Worm (Caenorhabditis elegans) whole organism, L1 larva: Measurements from ENCODE around the gene F13H10.5.

Experiments
- Y116A8C.19 ChIP-seq: sonication (generic microtip); optimal IDR thresholded peaks from 2 replicates; lab custom pipeline; 2016; ENCODE audit warnings: missing compliant biosample characterization, missing genetic modification characterization, borderline replicate concordance
- aha-1 ChIP-seq: fragments of 150-350 bp; optimal IDR thresholded peaks from 2 replicates; lab custom pipeline; 2014; ENCODE audit warnings: missing biosample characterization, missing genetic modification characterization
- alr-1 ChIP-seq: fragments of 200-800 bp; sonication (Bioruptor generic); optimal IDR thresholded peaks from 2 replicates; lab custom pipeline; 2018; ENCODE audit warnings: borderline replicate concordance, mild to moderate bottlenecking, missing genetic modification characterization, missing compliant biosample characterization
- blmp-1 ChIP-seq: fragments of 150-350 bp; optimal IDR thresholded peaks from 2 replicates; lab custom pipeline; 2014; ENCODE audit warnings: missing biosample characterization, missing genetic modification characterization
- ceh-63 ChIP-seq: fragments of 200-800 bp; sonication (Bioruptor generic); optimal IDR thresholded peaks from 2 replicates; lab custom pipeline; 2018; ENCODE audit warnings: mild to moderate bottlenecking, missing genetic modification characterization, missing compliant biosample characterization
- ceh-8 ChIP-seq: fragments of 200-800 bp; sonication (Bioruptor generic); optimal IDR thresholded peaks from 2 replicates; lab custom pipeline; 2018; ENCODE audit warnings: mild to moderate bottlenecking, missing genetic modification characterization, moderate library complexity, missing compliant biosample characterization
- ceh-82 ChIP-seq, 3 experiments: fragments of 150-350 bp in 1 of 3; sonication (generic microtip) in 2 of 3; optimal IDR thresholded peaks; 2 replicates each; lab custom pipeline; 2014 to 2017; ENCODE audit warnings: missing biosample characterization in 3 of 3, missing genetic modification characterization in 3 of 3
- ceh-90 ChIP-seq: sonication (generic microtip); optimal IDR thresholded peaks from 2 replicates; lab custom pipeline; 2016; ENCODE audit warnings: missing genetic modification characterization, missing compliant biosample characterization
- dpl-1 ChIP-seq, 3 experiments: fragments of 150-350 bp in 2 of 3; sonication (generic microtip) in 1 of 3; optimal IDR thresholded peaks; 2 replicates each; lab custom pipeline; 2014 to 2017; ENCODE audit warnings: missing biosample characterization in 3 of 3, missing genetic modification characterization in 3 of 3, missing genetic modification reagents in 3 of 3
- dsc-1 ChIP-seq: sonication (generic microtip); optimal IDR thresholded peaks from 2 replicates; lab custom pipeline; 2016; ENCODE audit warnings: mild to moderate bottlenecking, missing genetic modification characterization, missing compliant biosample characterization
- efl-1 ChIP-seq, 4 experiments: fragments of 150-350 bp; optimal IDR thresholded peaks in 3 of 4; peaks in 1 of 4; 1 replicate in 1 of 4; 2 replicates in 3 of 4; lab custom pipeline; 2014; ENCODE audit warnings: missing biosample characterization in 2 of 4, missing genetic modification characterization in 2 of 4, missing genetic modification reagents in 2 of 4
- egl-27 ChIP-seq, 2 experiments: fragments of 150-350 bp in 1 of 2; sonication (generic microtip); optimal IDR thresholded peaks; 3 replicates each; lab custom pipeline; 2017 to 2018; ENCODE audit warnings: missing biosample characterization in 2 of 2, missing genetic modification characterization in 2 of 2, missing genetic modification reagents in 2 of 2
- irx-1 ChIP-seq: sonication (generic microtip); optimal IDR thresholded peaks from 2 replicates; lab custom pipeline; 2016; ENCODE audit warnings: missing genetic modification characterization, missing compliant biosample characterization
- isw-1 ChIP-seq: fragments of 200-800 bp; sonication (Bioruptor generic); IDR thresholded peaks from 2 replicates; pipeline ENCODE4 v1.3.6; 2022; ENCODE audit warnings: missing genetic modification characterization, missing compliant biosample characterization
- lin-13 ChIP-seq: fragments of 150-350 bp; optimal IDR thresholded peaks from 2 replicates; lab custom pipeline; 2014; ENCODE audit warnings: missing biosample characterization, missing genetic modification reagents, missing genetic modification characterization
- lin-15B ChIP-seq: fragments of 150-350 bp; sonication (generic microtip); optimal IDR thresholded peaks from 3 replicates; lab custom pipeline; 2014; ENCODE audit warnings: missing biosample characterization, missing genetic modification characterization
- lin-39 ChIP-seq: fragments of 150-350 bp; optimal IDR thresholded peaks from 2 replicates; lab custom pipeline; 2014; ENCODE audit warnings: missing biosample characterization, missing genetic modification reagents, missing genetic modification characterization
- lsy-2 ChIP-seq, 2 experiments: fragments of 150-350 bp; optimal IDR thresholded peaks; 2 replicates each; lab custom pipeline; 2014; ENCODE audit warnings: missing biosample characterization in 2 of 2, missing genetic modification characterization in 2 of 2
- mab-9 ChIP-seq: fragments of 200-800 bp; sonication (Bioruptor generic); IDR thresholded peaks from 2 replicates; pipeline ENCODE4 v1.3.6; 2022; ENCODE audit warnings: missing genetic modification reagents, missing genetic modification characterization, missing compliant biosample characterization
- mdl-1 ChIP-seq, 2 experiments: fragments of 150-350 bp; optimal IDR thresholded peaks; 2 replicates each; lab custom pipeline; 2014 to 2017; ENCODE audit warnings: missing biosample characterization in 2 of 2, missing genetic modification characterization in 2 of 2, inconsistent platforms in 1 of 2
- nhr-11 ChIP-seq: fragments of 150-350 bp; optimal IDR thresholded peaks from 2 replicates; lab custom pipeline; 2014; ENCODE audit warnings: missing biosample characterization, missing genetic modification characterization
- nhr-19 ChIP-seq: fragments of 200-800 bp; sonication (Bioruptor generic); conservative IDR thresholded peaks from 2 replicates; pipeline ENCODE4 v1.3.6; 2022; ENCODE audit warnings: missing genetic modification characterization, missing compliant biosample characterization
- nhr-28 ChIP-seq: fragments of 150-350 bp; optimal IDR thresholded peaks from 2 replicates; lab custom pipeline; 2014; ENCODE audit warnings: missing biosample characterization, missing genetic modification characterization
- nhr-47 ChIP-seq: sonication (generic microtip); optimal IDR thresholded peaks from 2 replicates; lab custom pipeline; 2016; ENCODE audit warnings: mild to moderate bottlenecking, missing genetic modification characterization, moderate library complexity, missing compliant biosample characterization
- nhr-84 ChIP-seq: sonication (generic microtip); optimal IDR thresholded peaks from 2 replicates; lab custom pipeline; 2017; ENCODE audit warnings: missing biosample characterization, missing genetic modification characterization
- nhr-85 ChIP-seq: sonication (generic microtip); peaks from one replicate; lab custom pipeline; 2016; ENCODE audit warnings: missing genetic modification characterization, inconsistent platforms, missing compliant biosample characterization
- nhr-90 ChIP-seq: sonication (generic microtip); optimal IDR thresholded peaks from 2 replicates; lab custom pipeline; 2016; ENCODE audit warnings: mild to moderate bottlenecking, missing genetic modification characterization, missing compliant biosample characterization; ENCODE audit not compliant: poor library complexity
- sup-37 ChIP-seq: fragments of 200-800 bp; sonication (Bioruptor generic); optimal IDR thresholded peaks from 2 replicates; lab custom pipeline; 2018; ENCODE audit warnings: mild to moderate bottlenecking, missing genetic modification characterization, missing compliant biosample characterization
- tbx-2 ChIP-seq: sonication (generic microtip); optimal IDR thresholded peaks from 2 replicates; lab custom pipeline; 2016; ENCODE audit warnings: missing genetic modification characterization, missing compliant biosample characterization
- unc-130 ChIP-seq: fragments of 150-350 bp; optimal IDR thresholded peaks from 2 replicates; lab custom pipeline; 2017; ENCODE audit warnings: missing biosample characterization, missing genetic modification characterization, inconsistent platforms
- unc-86 ChIP-seq: sonication (generic microtip); optimal IDR thresholded peaks from 2 replicates; lab custom pipeline; 2016; ENCODE audit warnings: missing genetic modification characterization, missing compliant biosample characterization
- unc-98 ChIP-seq: fragments of 200-800 bp; sonication (Bioruptor generic); IDR thresholded peaks from 2 replicates; pipeline ENCODE4 v1.3.6; 2022; ENCODE audit warnings: missing genetic modification characterization, missing compliant biosample characterization
- xbp-1 ChIP-seq: sonication (generic microtip); optimal IDR thresholded peaks from 2 replicates; lab custom pipeline; 2016; ENCODE audit warnings: missing genetic modification characterization, missing compliant biosample characterization

The F13H10.5 gene

ce11 chrIV:10990699-10991098, at the start of gene F13H10.5:
Gene F13H10.5 (plus strand): TSS chrIV:10990999.
- no peak for TF ChIP-seq unc-98 (GFP tag; lab: Robert Waterston, UW)
- TF ChIP-seq aha-1 (tag; lab: Kevin White, UChicago) = no peak
- no peak for TF ChIP-seq isw-1 (GFP tag; lab: Robert Waterston, UW)
- no peak for TF ChIP-seq lin-15B
- TF ChIP-seq nhr-28 (tag; lab: Kevin White, UChicago) = no peak
- no peak for TF ChIP-seq nhr-19 (GFP tag; lab: Robert Waterston, UW)
- no peak for TF ChIP-seq nhr-47 (tag; lab: Kevin White, UChicago)
- no peak for TF ChIP-seq nhr-90 (tag; lab: Kevin White, UChicago)
- TF ChIP-seq unc-86 (tag; lab: Kevin White, UChicago) = no peak
- no peak for TF ChIP-seq ceh-90 (tag; lab: Kevin White, UChicago)
- no peak for TF ChIP-seq unc-130 (tag; lab: Kevin White, UChicago)
- TF ChIP-seq nhr-85 (tag; lab: Kevin White, UChicago) = no peak
- no peak for TF ChIP-seq nhr-11 (tag; lab: Kevin White, UChicago)
- no peak for TF ChIP-seq mab-9

ce11 chrIV:10948797-10949196, 42.0 kb upstream of the F13H10.5 start, which contains the start of gene Y69E1A.1:
Gene Y69E1A.1 (minus strand): TSS chrIV:10948897.
- TF ChIP-seq unc-98 (GFP tag; lab: Robert Waterston, UW) = no peak
- no peak for TF ChIP-seq blmp-1
- no peak for TF ChIP-seq nhr-84 (tag; lab: Kevin White, UChicago)

- TF ChIP-seq unc-130 (tag; lab: Kevin White, UChicago) (no peak), tbx-2 (tag; lab: Kevin White, UChicago) (no peak), dpl-1 (GFP tag; optimal IDR thresholded peaks at IDR 0.05; lab: Kevin White, UChicago) (no peak), lin-13 (no peak), Y116A8C.19 (no peak), ceh-8 (GFP tag; lab: Kevin White, UChicago) (no peak), irx-1 (tag; lab: Kevin White, UChicago) (no peak), unc-86 (tag; lab: Kevin White, UChicago) (no peak), unc-98 (GFP tag; lab: Robert Waterston, UW) (no peak), lsy-2 (tag; optimal IDR thresholded peaks at IDR 0.05; lab: Kevin White, UChicago) (no peak), mdl-1 (tag; optimal IDR thresholded peaks at IDR 0.05; lab: Kevin White, UChicago) (no peak), alr-1 (no peak), xbp-1 (tag; lab: Kevin White, UChicago) (no peak)
These were observed 41.3 kb upstream of the F13H10.5 start, which contains the start of gene nsph-3.1 for ce11 chrIV:10949510-10949909. Gene nsph-3.1 (plus strand): TSS chrIV:10949810.

DNA sequence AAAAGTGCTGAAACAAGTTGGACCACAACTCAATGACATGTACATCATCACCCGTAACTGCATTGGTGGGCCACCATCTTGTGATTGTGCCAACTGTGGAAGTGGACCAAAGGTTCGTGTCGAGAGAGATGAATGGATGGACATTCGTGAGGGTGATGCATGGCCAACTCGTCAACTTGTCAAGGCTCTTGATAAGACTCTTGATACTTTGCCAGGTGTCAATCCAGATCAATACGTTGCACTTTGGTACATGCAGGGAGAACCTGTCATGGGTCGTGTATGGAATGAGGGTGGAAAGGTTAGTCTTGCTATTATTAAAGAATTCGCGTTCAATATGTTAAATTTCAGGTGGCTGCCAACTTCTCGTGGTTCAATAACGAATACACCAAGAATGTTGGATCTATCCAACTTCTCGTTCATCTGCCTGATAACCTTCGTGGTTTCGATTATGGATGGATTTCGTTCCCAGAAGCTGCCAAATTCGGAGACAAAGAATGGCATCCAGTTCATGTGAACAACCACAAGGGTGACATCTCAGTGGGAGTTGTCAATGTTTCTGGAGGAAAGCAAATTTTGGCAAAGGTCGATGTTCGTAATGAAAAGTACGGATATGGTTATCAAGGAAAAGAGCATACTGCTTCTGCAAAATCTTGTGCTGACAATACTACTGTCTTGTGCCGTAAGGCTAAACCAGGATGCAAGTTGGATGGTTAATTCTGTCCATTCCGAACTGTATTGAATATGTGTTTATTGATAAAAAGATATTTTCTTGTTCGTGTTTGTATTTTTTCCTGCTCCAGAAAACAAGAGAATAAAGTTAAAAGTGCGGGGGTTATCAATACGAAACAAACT, 40.2 kb upstream of the F13H10.5 start:
- TF ChIP-seq tbx-2 (tag; lab: Kevin White, UChicago) = no peak
- TF ChIP-seq isw-1 (GFP tag; lab: Robert Waterston, UW) = no peak
- TF ChIP-seq efl-1 (optimal IDR thresholded peaks at IDR 0.05; lab: Kevin White, UChicago) = no peak
- TF ChIP-seq efl-1 (GFP tag; optimal IDR thresholded peaks at IDR 0.05 in 1 of 2; lab: Kevin White, UChicago) = peak in 1 of 2 experiments; percentile 92
- TF ChIP-seq dsc-1 (tag; lab: Kevin White, UChicago) = no peak
- TF ChIP-seq egl-27 (tag; optimal IDR thresholded peaks at IDR 0.05; lab: Kevin White, UChicago) = no peak

DNA sequence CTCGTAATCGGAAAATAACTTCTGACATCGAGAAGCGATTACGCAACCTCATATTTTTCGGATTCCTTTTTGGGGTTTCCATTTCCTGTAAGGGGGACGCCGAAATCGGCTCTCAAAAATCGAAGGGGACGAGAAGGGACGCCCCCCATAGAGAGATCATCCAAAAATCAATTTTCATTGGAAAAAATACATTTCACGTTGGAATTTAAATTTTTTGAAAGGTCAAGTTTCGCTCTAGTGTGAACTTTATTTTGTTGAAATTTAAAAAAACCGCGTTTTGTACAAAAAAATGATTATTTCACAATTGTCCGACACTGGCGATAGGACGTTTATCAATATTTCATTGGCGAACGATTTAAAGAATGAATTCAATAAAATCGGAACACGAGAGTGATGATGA, 38.8 kb upstream of the F13H10.5 start, which contains the start of gene Y69E1A.3:
Gene Y69E1A.3, plus strand, starts transcription at position 301 of the 400 bp plus-strand sequence.
- TF ChIP-seq sup-37 (GFP tag; lab: Kevin White, UChicago) (no peak), mdl-1 (tag; optimal IDR thresholded peaks at IDR 0.05; lab: Kevin White, UChicago) (no peak), unc-130 (tag; lab: Kevin White, UChicago) (no peak), ceh-63 (no peak), xbp-1 (tag; lab: Kevin White, UChicago) (no peak), nhr-28 (tag; lab: Kevin White, UChicago) (no peak), lin-39 (no peak), ceh-82 (tag; optimal IDR thresholded peaks at IDR 0.05; lab: Kevin White, UChicago) (no peak)
